Fruit fly (Drosophila melanogaster) ovary, adult (tissue): Measurements from ENCODE around the gene IFT54.

ENCODE experiments used
- CG17801 ChIP-seq: fragments of 200-800 bp; optimal IDR thresholded peaks from 2 replicates; lab custom pipeline; 2019; ENCODE audit warnings: missing biosample characterization, mild to moderate bottlenecking, missing genetic modification characterization, moderate library complexity; ENCODE audit not compliant: partially characterized antibody

Gene IFT54

DNA sequence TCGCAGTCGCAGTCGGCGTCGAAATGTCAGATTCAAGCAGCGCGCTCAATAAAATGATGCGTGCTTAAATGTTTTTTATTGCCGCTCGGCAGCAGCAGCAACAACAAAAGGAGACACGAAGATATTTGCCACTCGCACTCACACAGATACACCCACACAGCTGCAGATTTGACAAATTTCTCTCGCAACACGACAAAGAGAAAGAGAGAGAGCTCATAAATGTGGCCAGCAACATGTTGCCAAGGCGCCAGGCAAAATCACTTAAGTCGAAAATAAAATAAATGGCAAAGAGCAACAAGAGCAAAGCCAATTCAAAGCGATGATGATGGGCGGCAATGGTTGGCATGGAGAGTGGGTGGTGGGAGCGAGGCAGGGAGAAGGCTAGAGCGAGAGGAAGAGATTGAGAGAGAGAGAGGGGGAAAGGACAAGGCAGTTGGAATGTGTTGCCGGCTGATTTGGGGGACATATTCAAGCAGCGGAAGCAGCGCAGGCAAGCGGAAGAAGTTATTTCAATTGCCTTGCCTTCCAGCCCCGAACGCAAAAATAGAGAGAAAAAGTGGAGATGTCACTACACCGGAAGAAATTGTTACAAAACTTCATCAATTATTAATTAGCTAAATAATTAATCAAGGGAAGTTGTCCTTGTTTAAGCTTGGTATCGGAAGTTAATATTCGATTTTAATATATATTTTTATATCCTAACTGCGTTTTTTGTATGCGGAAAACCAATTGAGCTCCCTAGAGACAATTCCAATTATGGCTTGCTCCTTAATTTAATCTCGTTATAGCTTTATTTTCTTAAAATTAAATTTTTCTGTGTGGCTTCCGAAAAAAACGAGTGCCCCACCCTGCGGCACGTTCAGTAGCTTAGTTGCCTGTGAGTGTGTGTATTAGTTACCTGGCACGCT lies 44.9 kb downstream of the IFT54 start:
- TF ChIP-seq CG17801 (GFP tag; lab: Kevin White, UChicago), result no peak

dm6 chr3R:14348480-14348879 lies 46.3 kb downstream of the IFT54 start:
- TF ChIP-seq CG17801 (GFP tag; lab: Kevin White, UChicago), result no peak

- TF ChIP-seq CG17801 (GFP tag; lab: Kevin White, UChicago), result no peak
Observed at dm6 chr3R:14351418-14351817, 49.2 kb downstream of the IFT54 start.

dm6 chr3R:14353733-14354152 lies 51.5 kb downstream of the IFT54 start:
- TF ChIP-seq CG17801 (GFP tag; lab: Kevin White, UChicago), result peak; percentile 88
